Fruit fly (Drosophila melanogaster): ENCODE data around the gene CG34452.
A peak's percentile ranks its signal among the peaks of the same experiment; 100 is the strongest.

The CG34452 gene

dm6 chr3L:15670455-15670854, 17.2 kb downstream of the CG34452 start (continued):
- peak; percentile 86 for TF ChIP-seq dmrt11E (tag; optimal IDR thresholded peaks at IDR 0.05)
- no peak for TF ChIP-seq CG18476 (GFP tag; optimal IDR thresholded peaks at IDR 0.05)
- peak; percentile 72 for TF ChIP-seq CG17361 (GFP tag; IDR thresholded peaks at IDR 0.05)
- TF ChIP-seq Meics (GFP tag; optimal IDR thresholded peaks at IDR 0.05), result no peak
- TF ChIP-seq grau (tag; optimal IDR thresholded peaks at IDR 0.05), result peak; percentile 30
- no peak for TF ChIP-seq CG31388 (GFP tag; optimal IDR thresholded peaks at IDR 0.05)
- peak; percentile 6 for TF ChIP-seq CG7556 (GFP tag; optimal IDR thresholded peaks at IDR 0.05)
- no peak for TF ChIP-seq Dek (tag; optimal IDR thresholded peaks at IDR 0.05)
- TF ChIP-seq Neu2 (GFP tag; optimal IDR thresholded peaks at IDR 0.05; ENCODE audit: borderline replicate concordance), result no peak
- no peak for TF ChIP-seq Blimp-1 (GFP tag; optimal IDR thresholded peaks at IDR 0.05)
- TF ChIP-seq org-1 (GFP tag; optimal IDR thresholded peaks at IDR 0.05), result no peak
- no peak for TF ChIP-seq CG3838 (GFP tag; optimal IDR thresholded peaks at IDR 0.05)
- peak; percentile 56 for TF ChIP-seq CG8924 (tag; optimal IDR thresholded peaks at IDR 0.05)
- no peak for TF ChIP-seq tap (tag; optimal IDR thresholded peaks at IDR 0.05)
- TF ChIP-seq run (tag; optimal IDR thresholded peaks at IDR 0.05), result no peak
- peak; percentile 8 for TF ChIP-seq CG8290 (GFP tag; optimal IDR thresholded peaks at IDR 0.05)
- no peak for TF ChIP-seq CG8290 (tag; optimal IDR thresholded peaks at IDR 0.05)
- TF ChIP-seq CG13775 (GFP tag; optimal IDR thresholded peaks at IDR 0.05), result peak; percentile 35
- TF ChIP-seq crp (GFP tag; optimal IDR thresholded peaks at IDR 0.05), result no peak
- peak; percentile 73 for TF ChIP-seq zen (tag; optimal IDR thresholded peaks at IDR 0.05)
- no peak for TF ChIP-seq Nf-YA (GFP tag; IDR thresholded peaks at IDR 0.05)
- no peak for TF ChIP-seq fd102C (GFP tag; optimal IDR thresholded peaks at IDR 0.05)
- no peak for TF ChIP-seq yki (optimal IDR thresholded peaks at IDR 0.05)
- TF ChIP-seq Hand (GFP tag; optimal IDR thresholded peaks at IDR 0.05), result no peak
- no peak for TF ChIP-seq pum (GFP tag; optimal IDR thresholded peaks at IDR 0.05)
- TF ChIP-seq nmo (GFP tag; optimal IDR thresholded peaks at IDR 0.05), result peak; percentile 37
- TF ChIP-seq CG1024 (GFP tag; IDR thresholded peaks at IDR 0.05), result no peak
- TF ChIP-seq CG16815 (GFP tag; optimal IDR thresholded peaks at IDR 0.05), result peak; percentile 27
- TF ChIP-seq vvl (GFP tag; IDR thresholded peaks at IDR 0.05), result no peak
- TF ChIP-seq CoRest (tag; optimal IDR thresholded peaks at IDR 0.05), result peak; percentile 37
- peak; percentile 73 for TF ChIP-seq CG33557 (GFP tag; optimal IDR thresholded peaks at IDR 0.05)
- TF ChIP-seq sens (GFP tag), result peak; percentile 42
- TF ChIP-seq Jarid2 (GFP tag; optimal IDR thresholded peaks at IDR 0.05), result no peak
- TF ChIP-seq gsb-n (tag; optimal IDR thresholded peaks at IDR 0.05), result peak; percentile 19
- peak; percentile 5 for TF ChIP-seq Nf-YB (GFP tag; optimal IDR thresholded peaks at IDR 0.05)
- TF ChIP-seq CG16779 (GFP tag; IDR thresholded peaks at IDR 0.05), result no peak
- TF ChIP-seq Doc2 (GFP tag; IDR thresholded peaks at IDR 0.05), result no peak
- no peak for TF ChIP-seq cad (GFP tag; optimal IDR thresholded peaks at IDR 0.05)
- 0 out of 3 replicates have a peak, but pooled peaks have one; percentile 12 for TF ChIP-seq zfh1 (GFP tag; IDR thresholded peaks at IDR 0.05)
- no peak for TF ChIP-seq esg (GFP tag; conservative IDR thresholded peaks at IDR 0.05)
- peak; percentile 12 for TF ChIP-seq CG7839 (tag; optimal IDR thresholded peaks at IDR 0.05)
- TF ChIP-seq sqz (GFP tag; optimal IDR thresholded peaks at IDR 0.05), result no peak

dm6 chr3L:15669939-15670338, 17.8 kb downstream of the CG34452 start:
- no peak for TF ChIP-seq ind (GFP tag; optimal IDR thresholded peaks at IDR 0.05)
- TF ChIP-seq Camta (GFP tag; optimal IDR thresholded peaks at IDR 0.05), result no peak
- TF ChIP-seq Awh (GFP tag; IDR thresholded peaks at IDR 0.05), result peak; percentile 50; the same call in 1 of the 2 replicates
- peak; percentile 75 for TF ChIP-seq grn (GFP tag; optimal IDR thresholded peaks at IDR 0.05)
- TF ChIP-seq Stat92E (GFP tag; optimal IDR thresholded peaks at IDR 0.05), result peak in 1 of 3 experiments; percentile 81
